Worm (Caenorhabditis elegans): Measurements from ENCODE around the gene F55C9.6.

DNA sequence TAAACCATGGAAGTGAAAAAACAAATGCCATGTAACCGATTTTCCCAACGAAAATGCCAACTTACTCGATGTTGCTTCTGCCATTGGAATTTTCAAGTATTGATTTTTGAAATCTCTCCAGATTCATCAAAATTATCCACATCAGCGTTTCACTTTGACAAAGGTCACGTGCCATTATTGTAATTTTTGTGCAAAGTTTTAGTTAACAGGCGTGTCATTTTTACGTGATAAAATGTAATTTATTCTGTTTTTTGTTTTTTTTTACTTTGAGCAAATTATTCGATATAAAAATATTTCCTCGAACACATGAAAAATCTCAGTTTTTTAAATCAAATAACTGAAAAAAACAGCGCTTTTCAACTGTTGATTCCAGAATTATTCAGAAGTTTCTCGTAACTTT, 34.3 kb downstream of the F55C9.6 start, which contains the start of gene F21D9.2:
- no peak for TF ChIP-seq nhr-12 (tag; optimal IDR thresholded peaks at IDR 0.05)
- no peak for TF ChIP-seq zag-1 (tag; optimal IDR thresholded peaks at IDR 0.05)
- TF ChIP-seq elt-3 (tag; optimal IDR thresholded peaks at IDR 0.05), result no peak
- no peak for TF ChIP-seq ztf-4 (tag; optimal IDR thresholded peaks at IDR 0.05)
- no peak for TF ChIP-seq fkh-10 (GFP tag; optimal IDR thresholded peaks at IDR 0.05)
- no peak for TF ChIP-seq nhr-11 (tag; optimal IDR thresholded peaks at IDR 0.05)
- TF ChIP-seq lin-15B (tag; optimal IDR thresholded peaks at IDR 0.05), result no peak
- TF ChIP-seq ztf-11 (tag; optimal IDR thresholded peaks at IDR 0.05), result no peak
- no peak for TF ChIP-seq pha-4 (tag; optimal IDR thresholded peaks at IDR 0.05)
- TF ChIP-seq nhr-237 (tag; optimal IDR thresholded peaks at IDR 0.05), result no peak
- TF ChIP-seq nhr-28 (tag; optimal IDR thresholded peaks at IDR 0.05), result no peak

All from whole organism, L3 larva.